Fruit fly (Drosophila melanogaster) whole organism, embryonic: ENCODE measurements around the gene CG4218.

Source experiments
- ATbp ChIP-seq: fragments of 200-800 bp; sonication (Bioruptor generic); optimal IDR thresholded peaks from 2 replicates; lab custom pipeline; 2017; ENCODE audit warnings: missing biosample characterization, mild to moderate bottlenecking, missing genetic modification characterization, missing genetic modification reagents
- CG10209 ChIP-seq: fragments of 200-800 bp; sonication (Bioruptor generic); optimal IDR thresholded peaks from 3 replicates; lab custom pipeline; 2017; ENCODE audit warnings: missing biosample characterization, mild to moderate bottlenecking, missing genetic modification characterization, missing genetic modification reagents
- CG10274 ChIP-seq: fragments of 200-800 bp; sonication (Bioruptor generic); optimal IDR thresholded peaks from 3 replicates; lab custom pipeline; 2017; ENCODE audit warnings: missing biosample characterization, mild to moderate bottlenecking, missing genetic modification characterization
- CG10366 ChIP-seq: fragments of 200-800 bp; sonication (Bioruptor generic); IDR thresholded peaks from 2 replicates; pipeline ENCODE4 v1.3.6; 2022; ENCODE audit warnings: missing biosample characterization, missing genetic modification characterization
- CG11398 ChIP-seq: fragments of 200-800 bp; sonication (Bioruptor generic); optimal IDR thresholded peaks from 2 replicates; lab custom pipeline; 2016; ENCODE audit warnings: missing biosample characterization, missing genetic modification characterization
- CG11695 ChIP-seq: fragments of 200-800 bp; sonication (Bioruptor generic); IDR thresholded peaks from 3 replicates; pipeline ENCODE4 v1.3.6; 2022; ENCODE audit warnings: missing biosample characterization, missing genetic modification characterization
- CG17186 ChIP-seq: fragments of 200-800 bp; sonication (Bioruptor generic); optimal IDR thresholded peaks from 3 replicates; lab custom pipeline; 2017; ENCODE audit warnings: missing biosample characterization, missing genetic modification reagents, missing genetic modification characterization
- CG31388 ChIP-seq: fragments of 200-800 bp; sonication (Bioruptor generic); optimal IDR thresholded peaks from 2 replicates; lab custom pipeline; 2016; ENCODE audit warnings: missing biosample characterization, missing genetic modification characterization
- CG3281 ChIP-seq: fragments of 200-800 bp; sonication (Bioruptor generic); optimal IDR thresholded peaks from 3 replicates; lab custom pipeline; 2017; ENCODE audit warnings: missing biosample characterization, mild to moderate bottlenecking, missing genetic modification characterization
- CG6254 ChIP-seq: fragments of 200-800 bp; sonication (Bioruptor generic); optimal IDR thresholded peaks from 3 replicates; lab custom pipeline; 2017; ENCODE audit warnings: mild to moderate bottlenecking, missing biosample characterization, missing genetic modification reagents, missing genetic modification characterization
- CG6765 ChIP-seq: fragments of 200-800 bp; sonication (Bioruptor generic); optimal IDR thresholded peaks from 3 replicates; lab custom pipeline; 2017; ENCODE audit warnings: missing biosample characterization, mild to moderate bottlenecking, missing genetic modification characterization
- CG9437 ChIP-seq: fragments of 200-800 bp; sonication (Bioruptor generic); optimal IDR thresholded peaks from 2 replicates; lab custom pipeline; 2018; ENCODE audit warnings: missing biosample characterization, mild to moderate bottlenecking, missing genetic modification characterization
- CG9876 ChIP-seq: fragments of 200-800 bp; sonication (Bioruptor generic); optimal IDR thresholded peaks from 2 replicates; lab custom pipeline; 2016; ENCODE audit warnings: missing biosample characterization, missing genetic modification characterization
- CG9932 ChIP-seq: fragments of 200-800 bp; sonication (Bioruptor generic); IDR thresholded peaks from 2 replicates; pipeline ENCODE4 v1.3.6; 2022; ENCODE audit warnings: missing biosample characterization, missing genetic modification characterization
- D ChIP-seq, 2 experiments: fragments of 200-800 bp in 1 of 2; fragments of >200 bp in 1 of 2; sonication (Bioruptor generic) in 1 of 2; optimal IDR thresholded peaks; 2 replicates in 1 of 2; 3 replicates in 1 of 2; lab custom pipeline; 2017; ENCODE audit warnings: mild to moderate bottlenecking in 1 of 2, missing biosample characterization in 1 of 2, missing genetic modification characterization in 1 of 2, missing genetic modification reagents in 1 of 2
- Dfd ChIP-seq, 2 experiments: fragments of >200 bp; optimal IDR thresholded peaks; 2 replicates each; lab custom pipeline; 2017; ENCODE audit warnings: missing biosample characterization in 2 of 2, missing genetic modification characterization in 2 of 2
- E2f2 ChIP-seq: fragments of 200-800 bp; sonication (Bioruptor generic); IDR thresholded peaks from 2 replicates; pipeline ENCODE4 v1.3.6; 2022; ENCODE audit warnings: missing biosample characterization, missing genetic modification characterization
- Hand ChIP-seq: fragments of 200-800 bp; sonication (Bioruptor generic); optimal IDR thresholded peaks from 2 replicates; lab custom pipeline; 2017; ENCODE audit warnings: mild to moderate bottlenecking, missing biosample characterization, missing genetic modification reagents, missing genetic modification characterization
- Hey ChIP-seq: fragments of 200-800 bp; sonication (Bioruptor generic); optimal IDR thresholded peaks from 3 replicates; lab custom pipeline; 2018; ENCODE audit warnings: missing biosample characterization, mild to moderate bottlenecking, missing genetic modification characterization
- Hmx ChIP-seq: fragments of 200-800 bp; sonication (Bioruptor generic); optimal IDR thresholded peaks from 2 replicates; lab custom pipeline; 2016; ENCODE audit warnings: missing biosample characterization, missing genetic modification characterization
- Hr78 ChIP-seq, 2 experiments: fragments of 200-800 bp in 1 of 2; fragments of >200 bp in 1 of 2; sonication (Bioruptor generic) in 1 of 2; optimal IDR thresholded peaks; 2 replicates each; lab custom pipeline; 2017 to 2019; ENCODE audit warnings: missing biosample characterization in 2 of 2, missing genetic modification characterization in 2 of 2, mild to moderate bottlenecking in 1 of 2, moderate library complexity in 1 of 2
- Lpt ChIP-seq: fragments of >200 bp; optimal IDR thresholded peaks from 2 replicates; lab custom pipeline; 2018; ENCODE audit warnings: missing biosample characterization, missing genetic modification characterization
- NC2α ChIP-seq: fragments of 200-800 bp; sonication (Bioruptor generic); optimal IDR thresholded peaks from 2 replicates; lab custom pipeline; 2016; ENCODE audit warnings: missing biosample characterization, missing genetic modification characterization
- Pdp1 ChIP-seq, 2 experiments: fragments of 200-800 bp; sonication (Bioruptor generic); optimal IDR thresholded peaks; 3 replicates each; lab custom pipeline; 2016; ENCODE audit warnings: missing biosample characterization in 2 of 2, missing genetic modification characterization in 2 of 2, mild to moderate bottlenecking in 1 of 2, moderate library complexity in 1 of 2
- Sin3A ChIP-seq: fragments of >200 bp; optimal IDR thresholded peaks from 2 replicates; lab custom pipeline; 2018
- Six4 ChIP-seq: fragments of 200-800 bp; sonication (Bioruptor generic); optimal IDR thresholded peaks from 2 replicates; lab custom pipeline; 2016; ENCODE audit warnings: missing biosample characterization, missing genetic modification characterization
- br ChIP-seq: fragments of >200 bp; optimal IDR thresholded peaks from 2 replicates; lab custom pipeline; 2017
- crc ChIP-seq: fragments of 200-800 bp; sonication (Bioruptor generic); optimal IDR thresholded peaks from 2 replicates; lab custom pipeline; 2016; ENCODE audit warnings: missing biosample characterization, missing genetic modification characterization
- da ChIP-seq: fragments of 200-800 bp; sonication (Bioruptor generic); optimal IDR thresholded peaks from 2 replicates; lab custom pipeline; 2016; ENCODE audit warnings: missing biosample characterization, missing genetic modification characterization
- disco-r ChIP-seq: fragments of 200-800 bp; sonication (Bioruptor generic); optimal IDR thresholded peaks from 2 replicates; lab custom pipeline; 2016; ENCODE audit warnings: missing biosample characterization, missing genetic modification characterization
- dpn ChIP-seq, 2 experiments: fragments of 200-800 bp; sonication (Bioruptor generic); optimal IDR thresholded peaks; 3 replicates each; lab custom pipeline; 2016; ENCODE audit warnings: missing biosample characterization in 2 of 2, missing genetic modification characterization in 2 of 2
- emc ChIP-seq: fragments of 200-800 bp; sonication (Bioruptor generic); optimal IDR thresholded peaks from 2 replicates; lab custom pipeline; 2016; ENCODE audit warnings: missing biosample characterization, missing genetic modification characterization
- esg ChIP-seq: fragments of 200-800 bp; sonication (Bioruptor generic); conservative IDR thresholded peaks from 2 replicates; pipeline ENCODE4 v1.3.6; 2022; ENCODE audit warnings: missing biosample characterization, missing genetic modification characterization
- fd3F ChIP-seq: fragments of 200-800 bp; sonication (Bioruptor generic); optimal IDR thresholded peaks from 2 replicates; lab custom pipeline; 2018; ENCODE audit warnings: missing biosample characterization, mild to moderate bottlenecking, missing genetic modification characterization, moderate library complexity
- hth ChIP-seq: fragments of >200 bp; optimal IDR thresholded peaks from 2 replicates; lab custom pipeline; 2017; ENCODE audit warnings: inconsistent platforms
- ind ChIP-seq: fragments of 200-800 bp; sonication (Bioruptor generic); optimal IDR thresholded peaks from 3 replicates; lab custom pipeline; 2016; ENCODE audit warnings: missing biosample characterization, missing genetic modification characterization
- ken ChIP-seq: fragments of 200-800 bp; sonication (Bioruptor generic); IDR thresholded peaks from 3 replicates; pipeline ENCODE4 v1.3.6; 2022; ENCODE audit warnings: missing biosample characterization, missing genetic modification characterization
- lab ChIP-seq: fragments of 200-800 bp; sonication (Bioruptor generic); optimal IDR thresholded peaks from 3 replicates; lab custom pipeline; 2017; ENCODE audit warnings: missing biosample characterization, missing genetic modification characterization, mild to moderate bottlenecking, moderate library complexity, missing genetic modification reagents
- nerfin-1 ChIP-seq: fragments of 200-800 bp; sonication (Bioruptor generic); optimal IDR thresholded peaks from 3 replicates; lab custom pipeline; 2019; ENCODE audit warnings: missing biosample characterization, mild to moderate bottlenecking, missing genetic modification characterization, moderate library complexity
- peb ChIP-seq: fragments of 200-800 bp; sonication (Bioruptor generic); IDR thresholded peaks from 2 replicates; pipeline ENCODE4 v1.3.6; 2022; ENCODE audit warnings: missing biosample characterization, missing genetic modification characterization
- pho ChIP-seq: fragments of 200-800 bp; sonication (Bioruptor generic); optimal IDR thresholded peaks from 2 replicates; lab custom pipeline; 2016; ENCODE audit warnings: missing biosample characterization, missing genetic modification characterization
- sisA ChIP-seq: fragments of 200-800 bp; sonication (Bioruptor generic); IDR thresholded peaks from 2 replicates; pipeline ENCODE4 v1.3.6; 2022; ENCODE audit warnings: missing biosample characterization, missing genetic modification characterization
- sr ChIP-seq: fragments of 200-800 bp; sonication (Bioruptor generic); IDR thresholded peaks from 3 replicates; pipeline ENCODE4 v1.3.6; 2022; ENCODE audit warnings: missing biosample characterization, missing genetic modification characterization
- twi ChIP-seq: fragments of 200-800 bp; optimal IDR thresholded peaks from 2 replicates; lab custom pipeline; 2019; ENCODE audit warnings: missing biosample characterization, mild to moderate bottlenecking, missing genetic modification characterization, moderate library complexity

CG4218 gene

DNA sequence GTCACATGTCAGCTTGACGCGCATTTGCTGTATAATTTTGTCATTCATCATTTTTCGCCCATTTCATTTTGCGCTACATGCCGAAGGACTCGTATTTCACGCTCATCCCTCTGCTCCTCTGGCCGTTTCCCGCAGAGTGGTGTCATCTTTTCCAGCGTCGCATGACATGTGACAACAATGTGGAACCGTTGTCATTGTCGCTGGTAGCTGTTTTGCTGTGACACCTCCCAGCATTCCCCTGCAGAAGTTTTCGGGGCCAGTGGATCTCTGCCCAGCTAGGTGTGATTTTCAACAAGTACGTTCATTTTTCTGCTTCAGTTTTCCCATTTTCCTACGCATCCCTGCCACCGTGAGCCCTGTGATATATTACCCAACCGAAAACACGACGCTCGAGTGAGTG, 31.6 kb downstream of the CG4218 start (continued):
- TF ChIP-seq lab (peak; percentile 47), pho (GFP tag; lab: Kevin White, UChicago) (no peak), Hand (GFP tag; lab: Kevin White, UChicago) (no peak), twi (tag; lab: Kevin White, UChicago) (peak; percentile 98), Hmx (GFP tag; lab: Kevin White, UChicago) (no peak), crc (GFP tag; lab: Kevin White, UChicago) (no peak), nerfin-1 (tag; lab: Kevin White, UChicago) (peak; percentile 58), fd3F (GFP tag; lab: Kevin White, UChicago) (no peak), hth (lab: Kevin White, UChicago) (peak; percentile 56), emc (GFP tag; lab: Kevin White, UChicago) (no peak), ind (GFP tag; lab: Kevin White, UChicago) (no peak), Hey (no peak), CG11695 (GFP tag; lab: Robert Waterston, UW) (0 out of 3 replicates have a peak, but pooled peaks have one; percentile 7), Lpt (no peak), br (no peak), Hr78 (GFP tag; optimal IDR thresholded peaks at IDR 0.05; lab: Kevin White, UChicago) (no peak), CG6254 (GFP tag; lab: Kevin White, UChicago) (no peak), CG9876 (no peak), D (optimal IDR thresholded peaks at IDR 0.05; lab: Kevin White, UChicago) (peak; percentile 52), D (GFP tag; optimal IDR thresholded peaks at IDR 0.05; lab: Kevin White, UChicago) (no peak), CG6765 (no peak), CG9437 (GFP tag; lab: Kevin White, UChicago) (no peak), dpn (GFP tag; optimal IDR thresholded peaks at IDR 0.05; lab: Kevin White, UChicago) (no peak), CG11398 (GFP tag; lab: Kevin White, UChicago) (no peak), peb (GFP tag; lab: Robert Waterston, UW) (no peak), Dfd (GFP tag; optimal IDR thresholded peaks at IDR 0.05; lab: Kevin White, UChicago) (no peak), Pdp1 (GFP tag; optimal IDR thresholded peaks at IDR 0.05; lab: Kevin White, UChicago) (peak in 1 of 2 experiments; percentile 29), CG9932 (GFP tag; lab: Robert Waterston, UW) (0 out of 2 replicates have a peak, but pooled peaks have one; percentile 10), CG10366 (GFP tag; lab: Robert Waterston, UW) (no peak), esg (GFP tag; lab: Robert Waterston, UW) (no peak), da (GFP tag; lab: Kevin White, UChicago) (peak; percentile 3), CG17186 (GFP tag; lab: Kevin White, UChicago) (no peak), disco-r (GFP tag; lab: Kevin White, UChicago) (no peak), CG10274 (GFP tag; lab: Kevin White, UChicago) (no peak), ken (GFP tag; lab: Robert Waterston, UW) (0 out of 3 replicates have a peak, but pooled peaks have one; percentile 30), sisA (no peak), Six4 (peak; percentile 11), CG3281 (GFP tag; lab: Kevin White, UChicago) (no peak), Sin3A (lab: Kevin White, UChicago) (no peak), CG10209 (GFP tag; lab: Kevin White, UChicago) (peak; percentile 9), E2f2 (GFP tag; lab: Robert Waterston, UW) (no peak)

DNA sequence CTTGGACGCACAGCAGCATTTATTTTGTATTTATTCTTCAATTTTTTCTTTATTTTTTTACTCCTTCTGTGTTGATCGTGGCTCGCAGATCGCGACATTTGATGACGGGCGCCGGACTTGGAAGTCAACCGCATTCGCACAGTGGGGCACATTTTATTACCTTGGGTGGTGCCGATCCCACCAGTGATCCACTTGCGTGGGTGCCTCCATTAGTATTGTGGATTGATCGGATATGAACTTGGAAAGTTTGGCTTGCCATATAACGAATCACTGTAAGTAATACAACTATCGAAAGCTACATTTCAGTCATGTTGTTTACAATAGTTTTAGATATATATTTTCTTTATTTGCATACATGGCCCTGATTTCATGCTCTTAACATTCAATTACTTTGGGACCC, 32.5 kb downstream of the CG4218 start:
- TF ChIP-seq ATbp (no peak), fd3F (GFP tag; lab: Kevin White, UChicago) (no peak), sr (peak; percentile 67; the same call in 1 of the 3 replicates), NC2α (no peak), CG31388 (GFP tag; lab: Kevin White, UChicago) (no peak)
